Fruit fly (Drosophila melanogaster) whole organism, embryonic: ENCODE results near the gene Lamtor4.

Source experiments
- Aef1 ChIP-seq: fragments of 200-800 bp; sonication (Bioruptor generic); IDR thresholded peaks from 3 replicates; pipeline ENCODE4 v1.3.6; 2022; ENCODE audit warnings: missing biosample characterization, missing genetic modification characterization
- CG10654 ChIP-seq: fragments of 200-800 bp; sonication (Bioruptor generic); optimal IDR thresholded peaks from 2 replicates; lab custom pipeline; 2016; ENCODE audit warnings: missing biosample characterization, missing genetic modification characterization
- CG11723 ChIP-seq: fragments of 200-800 bp; sonication (Bioruptor generic); optimal IDR thresholded peaks from 2 replicates; lab custom pipeline; 2017; ENCODE audit warnings: missing biosample characterization, mild to moderate bottlenecking, missing genetic modification characterization
- CG12236 ChIP-seq: fragments of 200-800 bp; sonication (Bioruptor generic); optimal IDR thresholded peaks from 2 replicates; lab custom pipeline; 2016; ENCODE audit warnings: missing biosample characterization, missing genetic modification characterization
- CG12299 ChIP-seq: fragments of 200-800 bp; sonication (Bioruptor generic); optimal IDR thresholded peaks from 2 replicates; lab custom pipeline; 2018; ENCODE audit warnings: missing biosample characterization, mild to moderate bottlenecking, missing genetic modification characterization
- CG12744 ChIP-seq: fragments of 200-800 bp; sonication (Bioruptor generic); optimal IDR thresholded peaks from 2 replicates; lab custom pipeline; 2016; ENCODE audit warnings: missing biosample characterization, missing genetic modification characterization
- CG13123 ChIP-seq: fragments of 200-800 bp; sonication (Bioruptor generic); optimal IDR thresholded peaks from 2 replicates; lab custom pipeline; 2016; ENCODE audit warnings: missing biosample characterization, missing genetic modification characterization
- CG13775 ChIP-seq: fragments of 200-800 bp; sonication (Bioruptor generic); optimal IDR thresholded peaks from 3 replicates; lab custom pipeline; 2017; ENCODE audit warnings: missing biosample characterization, mild to moderate bottlenecking, missing genetic modification characterization
- CG13894 ChIP-seq: fragments of 200-800 bp; sonication (Bioruptor generic); optimal IDR thresholded peaks from 3 replicates; lab custom pipeline; 2018; ENCODE audit warnings: missing biosample characterization, mild to moderate bottlenecking, missing genetic modification characterization, moderate library complexity
- CG15514 ChIP-seq: fragments of 200-800 bp; sonication (Bioruptor generic); optimal IDR thresholded peaks from 3 replicates; lab custom pipeline; 2017; ENCODE audit warnings: missing biosample characterization, missing genetic modification characterization, mild to moderate bottlenecking, moderate library complexity, missing genetic modification reagents
- CG17568 ChIP-seq: fragments of 200-800 bp; sonication (Bioruptor generic); optimal IDR thresholded peaks from 2 replicates; lab custom pipeline; 2018; ENCODE audit warnings: missing biosample characterization, mild to moderate bottlenecking, missing genetic modification characterization, moderate library complexity
- CG1832 ChIP-seq: fragments of 200-800 bp; sonication (Bioruptor generic); optimal IDR thresholded peaks from 2 replicates; lab custom pipeline; 2017; ENCODE audit warnings: missing biosample characterization, mild to moderate bottlenecking, missing genetic modification characterization, inconsistent platforms
- CG3065 ChIP-seq: fragments of 200-800 bp; sonication (Bioruptor generic); optimal IDR thresholded peaks from 2 replicates; lab custom pipeline; 2016; ENCODE audit warnings: missing biosample characterization, missing genetic modification characterization
- CG3407 ChIP-seq: fragments of 200-800 bp; sonication (Bioruptor generic); optimal IDR thresholded peaks from 2 replicates; lab custom pipeline; 2018; ENCODE audit warnings: missing biosample characterization, mild to moderate bottlenecking, missing genetic modification characterization
- CG4617 ChIP-seq: fragments of 200-800 bp; sonication (Bioruptor generic); optimal IDR thresholded peaks from 3 replicates; lab custom pipeline; 2016; ENCODE audit warnings: missing biosample characterization, missing genetic modification characterization, borderline replicate concordance
- CG4707 ChIP-seq: fragments of 200-800 bp; sonication (Bioruptor generic); optimal IDR thresholded peaks from 2 replicates; lab custom pipeline; 2018; ENCODE audit warnings: missing biosample characterization, mild to moderate bottlenecking, missing genetic modification characterization, moderate library complexity
- CG4730 ChIP-seq: fragments of 200-800 bp; sonication (Bioruptor generic); IDR thresholded peaks from 2 replicates; pipeline ENCODE4 v1.3.6; 2022; ENCODE audit warnings: missing biosample characterization, missing genetic modification characterization
- CG8281 ChIP-seq: fragments of 200-800 bp; sonication (Bioruptor generic); optimal IDR thresholded peaks from 2 replicates; lab custom pipeline; 2018; ENCODE audit warnings: missing biosample characterization, mild to moderate bottlenecking, missing genetic modification characterization, moderate library complexity
- CG8290 ChIP-seq, 3 experiments: fragments of 200-800 bp; sonication (Bioruptor generic); optimal IDR thresholded peaks; 2 replicates each; lab custom pipeline; 2016 to 2019; ENCODE audit warnings: missing biosample characterization in 3 of 3, missing genetic modification characterization in 3 of 3, mild to moderate bottlenecking in 2 of 3, moderate library complexity in 1 of 3
- CG8944 ChIP-seq: fragments of 200-800 bp; sonication (Bioruptor generic); optimal IDR thresholded peaks from 3 replicates; lab custom pipeline; 2016; ENCODE audit warnings: missing biosample characterization, missing genetic modification characterization
- CHES-1-like ChIP-seq: fragments of 200-800 bp; sonication (Bioruptor generic); optimal IDR thresholded peaks from 2 replicates; lab custom pipeline; 2016; ENCODE audit warnings: missing biosample characterization, missing genetic modification characterization
- CrebB ChIP-seq: fragments of 200-800 bp; sonication (Bioruptor generic); optimal IDR thresholded peaks from 3 replicates; lab custom pipeline; 2018; ENCODE audit warnings: missing biosample characterization, mild to moderate bottlenecking, missing genetic modification characterization
- Deaf1 ChIP-seq: fragments of 200-800 bp; optimal IDR thresholded peaks from 3 replicates; lab custom pipeline; 2019; ENCODE audit warnings: missing biosample characterization, mild to moderate bottlenecking, missing genetic modification characterization, moderate library complexity
- ERR ChIP-seq: fragments of 200-800 bp; sonication (Bioruptor generic); optimal IDR thresholded peaks from 2 replicates; lab custom pipeline; 2016; ENCODE audit warnings: missing biosample characterization, missing genetic modification characterization
- Ets65A ChIP-seq: fragments of 200-800 bp; sonication (Bioruptor generic); peaks from one replicate; lab custom pipeline; 2016; ENCODE audit warnings: missing biosample characterization, missing genetic modification characterization
- HLHmδ ChIP-seq: fragments of 200-800 bp; sonication (Bioruptor generic); optimal IDR thresholded peaks from 2 replicates; lab custom pipeline; 2018; ENCODE audit warnings: missing biosample characterization, mild to moderate bottlenecking, missing genetic modification characterization, moderate library complexity
- Hmr ChIP-seq: fragments of 200-800 bp; sonication (Bioruptor generic); optimal IDR thresholded peaks from 3 replicates; lab custom pipeline; 2017; ENCODE audit warnings: mild to moderate bottlenecking, missing biosample characterization, missing genetic modification reagents, missing genetic modification characterization
- NC2α ChIP-seq: fragments of 200-800 bp; sonication (Bioruptor generic); optimal IDR thresholded peaks from 2 replicates; lab custom pipeline; 2016; ENCODE audit warnings: missing biosample characterization, missing genetic modification characterization
- Nf-YB ChIP-seq: fragments of 200-800 bp; sonication (Bioruptor generic); optimal IDR thresholded peaks from 3 replicates; lab custom pipeline; 2019; ENCODE audit warnings: missing biosample characterization, mild to moderate bottlenecking, missing genetic modification characterization, moderate library complexity
- Nf-YC ChIP-seq: fragments of 200-800 bp; optimal IDR thresholded peaks from 3 replicates; lab custom pipeline; 2019; ENCODE audit warnings: missing biosample characterization, mild to moderate bottlenecking, missing genetic modification characterization, moderate library complexity
- Sox102F ChIP-seq: fragments of 200-800 bp; sonication (Bioruptor generic); optimal IDR thresholded peaks from 2 replicates; lab custom pipeline; 2018; ENCODE audit warnings: missing biosample characterization, mild to moderate bottlenecking, missing genetic modification characterization, moderate library complexity
- bsh ChIP-seq, 2 experiments: fragments of 200-800 bp; sonication (Bioruptor generic); optimal IDR thresholded peaks; 2 replicates each; lab custom pipeline; 2017 to 2018; ENCODE audit warnings: mild to moderate bottlenecking in 2 of 2, missing biosample characterization in 2 of 2, missing genetic modification characterization in 2 of 2, moderate library complexity in 1 of 2
- caup ChIP-seq: fragments of 200-800 bp; sonication (Bioruptor generic); optimal IDR thresholded peaks from 3 replicates; lab custom pipeline; 2017; ENCODE audit warnings: missing biosample characterization, mild to moderate bottlenecking, missing genetic modification characterization, moderate library complexity; ENCODE audit not compliant: severe bottlenecking
- chif ChIP-seq, 2 experiments: fragments of 200-800 bp; sonication (Bioruptor generic); optimal IDR thresholded peaks; 3 replicates each; lab custom pipeline; 2016; ENCODE audit warnings: missing biosample characterization in 2 of 2, missing genetic modification characterization in 2 of 2
- crp ChIP-seq, 2 experiments: fragments of 200-800 bp; sonication (Bioruptor generic); optimal IDR thresholded peaks; 2 replicates in 1 of 2; 3 replicates in 1 of 2; lab custom pipeline; 2017; ENCODE audit warnings: missing biosample characterization in 2 of 2, missing genetic modification characterization in 2 of 2, mild to moderate bottlenecking in 1 of 2, moderate library complexity in 1 of 2
- ems ChIP-seq: fragments of 200-800 bp; sonication (Bioruptor generic); optimal IDR thresholded peaks from 3 replicates; lab custom pipeline; 2016; ENCODE audit warnings: missing biosample characterization, missing genetic modification characterization
- eyg ChIP-seq: fragments of 200-800 bp; sonication (Bioruptor generic); optimal IDR thresholded peaks from 3 replicates; lab custom pipeline; 2016; ENCODE audit warnings: missing biosample characterization, missing genetic modification characterization
- fd64A ChIP-seq: fragments of 200-800 bp; sonication (Bioruptor generic); optimal IDR thresholded peaks from 3 replicates; lab custom pipeline; 2018; ENCODE audit warnings: missing biosample characterization, mild to moderate bottlenecking, missing genetic modification characterization
- grn ChIP-seq: fragments of 200-800 bp; sonication (Bioruptor generic); optimal IDR thresholded peaks from 3 replicates; lab custom pipeline; 2017; ENCODE audit warnings: missing biosample characterization, missing genetic modification characterization
- insv ChIP-seq, 2 experiments: fragments of 200-800 bp; sonication (Bioruptor generic); optimal IDR thresholded peaks; 3 replicates each; lab custom pipeline; 2016 to 2018; ENCODE audit warnings: missing biosample characterization in 2 of 2, missing genetic modification characterization in 2 of 2
- jing ChIP-seq: fragments of 200-800 bp; sonication (Bioruptor generic); optimal IDR thresholded peaks from 2 replicates; lab custom pipeline; 2018; ENCODE audit warnings: missing biosample characterization, mild to moderate bottlenecking, missing genetic modification characterization
- oc ChIP-seq: fragments of 200-800 bp; sonication (Bioruptor generic); optimal IDR thresholded peaks from 2 replicates; lab custom pipeline; 2018; ENCODE audit warnings: missing biosample characterization, mild to moderate bottlenecking, missing genetic modification characterization, moderate library complexity
- org-1 ChIP-seq: fragments of 200-800 bp; sonication (Bioruptor generic); optimal IDR thresholded peaks from 2 replicates; lab custom pipeline; 2017; ENCODE audit warnings: missing biosample characterization, missing genetic modification characterization
- rib ChIP-seq: fragments of 200-800 bp; sonication (Bioruptor generic); IDR thresholded peaks from 2 replicates; pipeline ENCODE4 v1.3.6; 2022; ENCODE audit warnings: missing biosample characterization, missing genetic modification characterization
- slp2 ChIP-seq: fragments of 200-800 bp; sonication (Bioruptor generic); optimal IDR thresholded peaks from 2 replicates; lab custom pipeline; 2016; ENCODE audit warnings: missing biosample characterization, missing genetic modification characterization
- twi ChIP-seq: fragments of 200-800 bp; optimal IDR thresholded peaks from 2 replicates; lab custom pipeline; 2019; ENCODE audit warnings: missing biosample characterization, mild to moderate bottlenecking, missing genetic modification characterization, moderate library complexity
- unpg ChIP-seq: fragments of 200-800 bp; sonication (Bioruptor generic); optimal IDR thresholded peaks from 3 replicates; lab custom pipeline; 2018; ENCODE audit warnings: missing biosample characterization, mild to moderate bottlenecking, missing genetic modification characterization, moderate library complexity
- wdn ChIP-seq: fragments of 200-800 bp; sonication (Bioruptor generic); IDR thresholded peaks from 2 replicates; pipeline ENCODE4 v1.3.6; 2022; ENCODE audit warnings: missing biosample characterization, missing genetic modification characterization
- zfh2 ChIP-seq: fragments of 200-800 bp; sonication (Bioruptor generic); optimal IDR thresholded peaks from 2 replicates; lab custom pipeline; 2016; ENCODE audit warnings: missing biosample characterization, missing genetic modification characterization

The Lamtor4 gene

dm6 chr3L:3898978-3899377, 2.3 kb downstream of the Lamtor4 start, which contains the start of gene Ccz1 (continued):
- TF ChIP-seq wdn (GFP tag; lab: Robert Waterston, UW) (no peak), CG3065 (GFP tag; lab: Kevin White, UChicago) (peak; percentile 42), chif (GFP tag; optimal IDR thresholded peaks at IDR 0.05; lab: Kevin White, UChicago) (peak; percentile 71 to 73), slp2 (GFP tag; lab: Kevin White, UChicago) (peak; percentile 51), insv (GFP tag; optimal IDR thresholded peaks at IDR 0.05; lab: Kevin White, UChicago) (peak in 1 of 2 experiments; percentile 57), HLHmδ (GFP tag; lab: Kevin White, UChicago) (no peak), NC2α (GFP tag; lab: Kevin White, UChicago) (peak; percentile 49), Deaf1 (tag; lab: Kevin White, UChicago) (no peak), CG11723 (GFP tag; lab: Kevin White, UChicago) (peak; percentile 6), CG10654 (GFP tag; lab: Kevin White, UChicago) (peak; percentile 68), CG17568 (GFP tag; lab: Kevin White, UChicago) (peak; percentile 63), CG8290 (GFP tag; optimal IDR thresholded peaks at IDR 0.05; lab: Kevin White, UChicago) (peak; percentile 67), CG8290 (tag; optimal IDR thresholded peaks at IDR 0.05; lab: Kevin White, UChicago) (peak; percentile 56 to 82), twi (tag; lab: Kevin White, UChicago) (peak; percentile 39), zfh2 (GFP tag; lab: Kevin White, UChicago) (peak; percentile 57), CG4707 (GFP tag; lab: Kevin White, UChicago) (peak; percentile 44), unpg (GFP tag; lab: Kevin White, UChicago) (peak; percentile 40), eyg (GFP tag; lab: Kevin White, UChicago) (peak; percentile 69), CG8944 (peak; percentile 83), Sox102F (GFP tag; lab: Kevin White, UChicago) (peak; percentile 65), CG12299 (tag; lab: Kevin White, UChicago) (peak; percentile 35), CrebB (peak; percentile 37), Hmr (GFP tag; lab: Kevin White, UChicago) (peak; percentile 84), jing (GFP tag; lab: Kevin White, UChicago) (peak; percentile 6), caup (GFP tag; lab: Kevin White, UChicago) (peak; percentile 66), CG12236 (GFP tag; lab: Kevin White, UChicago) (peak; percentile 53), Aef1 (GFP tag; lab: Robert Waterston, UW) (no peak), org-1 (GFP tag; lab: Kevin White, UChicago) (peak; percentile 25), CG15514 (GFP tag; lab: Kevin White, UChicago) (peak; percentile 58), Nf-YB (GFP tag; lab: Kevin White, UChicago) (peak; percentile 25), CG1832 (GFP tag; lab: Kevin White, UChicago) (no peak), CG13775 (GFP tag; lab: Kevin White, UChicago) (peak; percentile 30), oc (tag; lab: Kevin White, UChicago) (peak; percentile 57), CG13123 (GFP tag; lab: Kevin White, UChicago) (peak; percentile 82), Nf-YC (tag; lab: Kevin White, UChicago) (peak; percentile 13), CG3407 (GFP tag; lab: Kevin White, UChicago) (peak; percentile 74), ems (GFP tag; lab: Kevin White, UChicago) (peak; percentile 47), CG12744 (GFP tag; lab: Kevin White, UChicago) (peak; percentile 66), CG8281 (peak; percentile 18), CG4617 (peak; percentile 89), CG13894 (tag; lab: Kevin White, UChicago) (no peak), Ets65A (GFP tag; lab: Kevin White, UChicago) (peak; percentile 84), grn (GFP tag; lab: Kevin White, UChicago) (peak; percentile 52), CG4730 (GFP tag; lab: Robert Waterston, UW) (no peak), rib (no peak), fd64A (GFP tag; lab: Kevin White, UChicago) (peak; percentile 38), crp (GFP tag; optimal IDR thresholded peaks at IDR 0.05; lab: Kevin White, UChicago) (peak in 1 of 2 experiments; percentile 32), ERR (GFP tag; lab: Kevin White, UChicago) (peak; percentile 62), CHES-1-like (peak; percentile 79), bsh (GFP tag; optimal IDR thresholded peaks at IDR 0.05; lab: Kevin White, UChicago) (peak in 1 of 2 experiments; percentile 72)
